Worm (Caenorhabditis elegans) whole organism, L2 larva: ENCODE measurements around the gene smvt-1.
A peak's percentile ranks its signal among the peaks of the same experiment; 100 is the strongest.

Experiments
- C34F6.9 ChIP-seq: fragments of 150-350 bp; optimal IDR thresholded peaks from 2 replicates; lab custom pipeline; 2014; ENCODE audit warnings: missing biosample characterization, missing genetic modification characterization
- F13H6.1 ChIP-seq: sonication (generic microtip); optimal IDR thresholded peaks from 2 replicates; lab custom pipeline; 2016; ENCODE audit warnings: missing genetic modification characterization, missing compliant biosample characterization
- Y55F3AM.14 ChIP-seq: fragments of 200-800 bp; sonication (Bioruptor generic); optimal IDR thresholded peaks from 2 replicates; lab custom pipeline; 2018; ENCODE audit warnings: mild to moderate bottlenecking, missing genetic modification characterization, missing compliant biosample characterization
- ZK546.5 ChIP-seq: sonication (generic microtip); optimal IDR thresholded peaks from 2 replicates; lab custom pipeline; 2017; ENCODE audit warnings: missing biosample characterization, missing genetic modification characterization
- aly-2 ChIP-seq: fragments of 150-350 bp; optimal IDR thresholded peaks from 2 replicates; lab custom pipeline; 2014; ENCODE audit warnings: missing biosample characterization, missing genetic modification characterization
- ama-1 ChIP-seq: fragments of 150-350 bp; optimal IDR thresholded peaks from 2 replicates; lab custom pipeline; 2018; ENCODE audit warnings: inconsistent platforms
- blmp-1 ChIP-seq: sonication (generic microtip); optimal IDR thresholded peaks from 2 replicates; lab custom pipeline; 2017; ENCODE audit warnings: missing genetic modification characterization, mild to moderate bottlenecking, missing compliant biosample characterization, antibody characterized with exemption, moderate library complexity; ENCODE audit not compliant: insufficient read depth
- ceh-16 ChIP-seq: fragments of 150-350 bp; optimal IDR thresholded peaks from 2 replicates; lab custom pipeline; 2014; ENCODE audit warnings: missing biosample characterization, missing genetic modification characterization
- ceh-82 ChIP-seq: fragments of 150-350 bp; optimal IDR thresholded peaks from 2 replicates; lab custom pipeline; 2014; ENCODE audit warnings: missing biosample characterization, missing genetic modification characterization
- crh-2 ChIP-seq: sonication (generic microtip); optimal IDR thresholded peaks from 2 replicates; lab custom pipeline; 2017; ENCODE audit warnings: missing biosample characterization, missing genetic modification characterization
- egl-27 ChIP-seq: sonication (generic microtip); optimal IDR thresholded peaks from 3 replicates; lab custom pipeline; 2017; ENCODE audit warnings: missing biosample characterization, missing genetic modification reagents, missing genetic modification characterization
- elt-1 ChIP-seq: fragments of 150-350 bp; optimal IDR thresholded peaks from 2 replicates; lab custom pipeline; 2014; ENCODE audit warnings: missing biosample characterization, missing genetic modification characterization
- elt-3 ChIP-seq: sonication (generic microtip); optimal IDR thresholded peaks from 2 replicates; lab custom pipeline; 2017; ENCODE audit warnings: missing biosample characterization, missing genetic modification characterization
- gmeb-1 ChIP-seq: fragments of 150-350 bp; optimal IDR thresholded peaks from 2 replicates; lab custom pipeline; 2014; ENCODE audit warnings: missing biosample characterization, missing genetic modification characterization
- lin-13 ChIP-seq: fragments of 150-350 bp; optimal IDR thresholded peaks from 2 replicates; lab custom pipeline; 2014; ENCODE audit warnings: missing biosample characterization, missing genetic modification reagents, missing genetic modification characterization
- lsy-2 ChIP-seq, 2 experiments: fragments of 150-350 bp in 1 of 2; sonication (generic microtip) in 1 of 2; optimal IDR thresholded peaks; 2 replicates each; lab custom pipeline; 2014 to 2017; ENCODE audit warnings: missing biosample characterization in 2 of 2, missing genetic modification characterization in 2 of 2
- mab-5 ChIP-seq: fragments of 150-350 bp; optimal IDR thresholded peaks from 2 replicates; lab custom pipeline; 2014; ENCODE audit warnings: missing biosample characterization, missing genetic modification characterization
- mbf-1 ChIP-seq: sonication (generic microtip); optimal IDR thresholded peaks from 2 replicates; lab custom pipeline; 2017; ENCODE audit warnings: missing biosample characterization, missing genetic modification characterization
- nhr-10 ChIP-seq: sonication (generic microtip); optimal IDR thresholded peaks from 2 replicates; lab custom pipeline; 2017; ENCODE audit warnings: missing biosample characterization, missing genetic modification characterization
- nhr-12 ChIP-seq: fragments of 150-350 bp; optimal IDR thresholded peaks from 2 replicates; lab custom pipeline; 2014; ENCODE audit warnings: missing biosample characterization, missing genetic modification characterization
- nhr-129 ChIP-seq: fragments of 150-350 bp; optimal IDR thresholded peaks from 2 replicates; lab custom pipeline; 2014; ENCODE audit warnings: missing biosample characterization, missing genetic modification characterization
- nhr-21 ChIP-seq: fragments of 150-350 bp; optimal IDR thresholded peaks from 2 replicates; lab custom pipeline; 2014; ENCODE audit warnings: missing biosample characterization, missing genetic modification characterization
- nhr-237 ChIP-seq: fragments of 150-350 bp; optimal IDR thresholded peaks from 2 replicates; lab custom pipeline; 2014; ENCODE audit warnings: missing biosample characterization, missing genetic modification characterization
- nhr-6 ChIP-seq: fragments of 150-350 bp; optimal IDR thresholded peaks from 2 replicates; lab custom pipeline; 2014; ENCODE audit warnings: missing biosample characterization, missing genetic modification characterization
- peb-1 ChIP-seq: fragments of 150-350 bp; optimal IDR thresholded peaks from 2 replicates; lab custom pipeline; 2014; ENCODE audit warnings: missing biosample characterization, missing genetic modification characterization
- sem-4 ChIP-seq: fragments of 150-350 bp; optimal IDR thresholded peaks from 2 replicates; lab custom pipeline; 2014; ENCODE audit warnings: missing biosample characterization, missing genetic modification reagents, missing genetic modification characterization
- sma-3 ChIP-seq: sonication (generic microtip); optimal IDR thresholded peaks from 2 replicates; lab custom pipeline; 2016; ENCODE audit warnings: missing genetic modification reagents, missing genetic modification characterization, missing compliant biosample characterization
- sma-9 ChIP-seq, 2 experiments: fragments of 150-350 bp in 1 of 2; sonication (generic microtip) in 1 of 2; optimal IDR thresholded peaks; 2 replicates each; lab custom pipeline; 2014 to 2016; ENCODE audit warnings: missing genetic modification characterization in 2 of 2, mild to moderate bottlenecking in 1 of 2, missing biosample characterization in 1 of 2, missing compliant biosample characterization in 1 of 2, missing genetic modification reagents in 1 of 2, moderate library complexity in 1 of 2
- snpc-4 ChIP-seq: fragments of 150-350 bp; optimal IDR thresholded peaks from 2 replicates; lab custom pipeline; 2014; ENCODE audit warnings: missing biosample characterization, missing genetic modification characterization
- unc-39 ChIP-seq: fragments of 150-350 bp; optimal IDR thresholded peaks from 2 replicates; lab custom pipeline; 2014; ENCODE audit warnings: missing biosample characterization, missing genetic modification characterization
- unc-55 ChIP-seq: fragments of 150-350 bp; sonication (generic microtip); optimal IDR thresholded peaks from 3 replicates; lab custom pipeline; 2014; ENCODE audit warnings: missing biosample characterization, missing genetic modification reagents, missing genetic modification characterization
- unc-62 ChIP-seq: fragments of 150-350 bp; optimal IDR thresholded peaks from 2 replicates; lab custom pipeline; 2014; ENCODE audit warnings: missing biosample characterization, missing genetic modification reagents, missing genetic modification characterization
- zag-1 ChIP-seq: fragments of 150-350 bp; optimal IDR thresholded peaks from 2 replicates; lab custom pipeline; 2014; ENCODE audit warnings: missing biosample characterization, missing genetic modification characterization
- ztf-11 ChIP-seq: sonication (generic microtip); optimal IDR thresholded peaks from 2 replicates; lab custom pipeline; 2017; ENCODE audit warnings: missing biosample characterization, missing genetic modification characterization
- ztf-4 ChIP-seq: fragments of 150-350 bp; optimal IDR thresholded peaks from 2 replicates; lab custom pipeline; 2014; ENCODE audit warnings: missing biosample characterization, missing genetic modification characterization

Gene smvt-1

DNA sequence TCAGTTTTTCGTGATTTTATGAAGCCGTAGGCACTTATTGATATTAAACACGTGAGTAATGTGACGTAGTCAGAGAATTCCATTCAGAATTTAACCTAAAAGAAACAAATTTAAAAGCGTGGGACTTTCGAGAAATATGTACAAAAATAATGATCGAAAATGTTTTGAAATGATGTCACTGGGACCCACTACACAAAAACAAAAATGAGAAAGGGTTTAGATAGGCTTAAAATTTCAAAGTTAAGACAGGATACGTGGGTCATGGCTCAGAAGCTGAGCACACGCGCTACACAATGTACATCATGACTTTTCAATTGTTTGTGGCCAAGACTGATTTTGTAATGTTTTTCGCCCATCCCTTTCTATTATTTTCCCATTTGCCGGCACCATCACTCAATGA is at the start of gene smvt-1:
smvt-1 (minus strand) TSS at position 101 of the 400 bp plus-strand sequence.
- no peak for TF ChIP-seq ZK546.5 (tag; lab: Kevin White, UChicago)
- peak; percentile 11 for TF ChIP-seq unc-55 (GFP tag; lab: Kevin White, UChicago)

DNA sequence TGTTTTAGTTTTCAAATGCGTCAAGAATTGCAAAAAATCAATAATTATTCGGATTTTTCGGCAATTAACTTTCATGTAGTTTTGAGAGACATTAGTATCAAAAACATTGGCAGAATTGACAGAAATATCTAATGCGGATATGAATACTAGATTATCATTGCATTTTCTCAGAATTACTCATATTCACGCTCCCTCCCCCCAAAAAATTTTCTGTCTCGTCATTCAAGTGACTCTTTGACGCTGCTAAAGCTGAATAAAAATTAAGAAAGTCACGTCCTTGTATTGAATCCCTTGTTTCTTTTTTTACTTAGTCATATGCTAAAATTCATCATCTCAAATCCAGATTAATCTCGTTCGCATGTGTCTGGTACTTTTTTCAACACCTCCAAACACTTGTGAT is 47.8 kb upstream of the smvt-1 start:
- TF ChIP-seq sma-3 (GFP tag; lab: Kevin White, UChicago) (no peak), lsy-2 (tag; optimal IDR thresholded peaks at IDR 0.05; lab: Kevin White, UChicago) (peak in 1 of 2 experiments; percentile 52), nhr-6 (tag; lab: Kevin White, UChicago) (peak; percentile 57), nhr-21 (tag; lab: Kevin White, UChicago) (peak; percentile 59), sma-9 (GFP tag; optimal IDR thresholded peaks at IDR 0.05; lab: Kevin White, UChicago) (peak; percentile 36), sma-9 (tag; optimal IDR thresholded peaks at IDR 0.05; lab: Kevin White, UChicago) (no peak), crh-2 (tag; lab: Kevin White, UChicago) (peak; percentile 8), elt-1 (tag; lab: Kevin White, UChicago) (no peak)
- TF ChIP-seq, all 48 proteins: peak for 5

DNA sequence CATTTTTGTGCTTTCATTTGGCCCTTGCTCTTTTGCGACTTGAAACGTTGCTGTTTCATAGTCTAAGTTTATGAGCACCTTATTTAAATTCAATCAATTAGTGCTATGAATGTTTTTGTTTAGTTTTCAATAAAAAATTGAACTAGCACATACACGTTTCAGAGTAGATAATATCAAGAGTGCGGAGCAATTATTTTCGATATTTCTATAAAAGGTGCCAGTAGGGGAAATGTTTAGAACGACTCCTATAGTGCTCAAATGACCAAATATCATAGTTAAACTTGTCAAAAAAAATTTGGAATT is 46.9 kb upstream of the smvt-1 start:
- TF ChIP-seq peb-1 (tag; lab: Kevin White, UChicago) (no peak), gmeb-1 (no peak), ama-1 (lab: Kevin White, UChicago) (no peak), C34F6.9 (no peak), egl-27 (tag; lab: Kevin White, UChicago) (no peak), F13H6.1 (no peak), nhr-12 (tag; lab: Kevin White, UChicago) (no peak), elt-3 (tag; lab: Kevin White, UChicago) (no peak), lsy-2 (tag; optimal IDR thresholded peaks at IDR 0.05; lab: Kevin White, UChicago) (no peak), ztf-11 (tag; lab: Kevin White, UChicago) (no peak), mbf-1 (tag; lab: Kevin White, UChicago) (no peak), nhr-237 (no peak), aly-2 (no peak), unc-39 (tag; lab: Kevin White, UChicago) (no peak), nhr-129 (tag; lab: Kevin White, UChicago) (no peak), ceh-82 (tag; lab: Kevin White, UChicago) (no peak)

- peak; percentile 58 for TF ChIP-seq C34F6.9
- no peak for TF ChIP-seq snpc-4 (tag; lab: Kevin White, UChicago)
- peak; percentile 47 for TF ChIP-seq zag-1 (tag; lab: Kevin White, UChicago)
- no peak for TF ChIP-seq unc-62
- peak; percentile 30 for TF ChIP-seq lin-13 (GFP tag; lab: Kevin White, UChicago)
- TF ChIP-seq ceh-16 (tag; lab: Kevin White, UChicago), result no peak
- TF ChIP-seq nhr-21 (tag; lab: Kevin White, UChicago), result no peak
- TF ChIP-seq sem-4 (tag; lab: Kevin White, UChicago), result peak; percentile 40
- peak; percentile 43 for TF ChIP-seq F13H6.1
- no peak for TF ChIP-seq ztf-11 (tag; lab: Kevin White, UChicago)
- no peak for TF ChIP-seq blmp-1
- peak; percentile 34 for TF ChIP-seq mab-5 (tag; lab: Kevin White, UChicago)
- TF ChIP-seq nhr-10 (tag; lab: Kevin White, UChicago), result no peak
- TF ChIP-seq mbf-1 (tag; lab: Kevin White, UChicago), result no peak
- no peak for TF ChIP-seq sma-9 (GFP tag; optimal IDR thresholded peaks at IDR 0.05; lab: Kevin White, UChicago)
- no peak for TF ChIP-seq sma-9 (tag; optimal IDR thresholded peaks at IDR 0.05; lab: Kevin White, UChicago)
- TF ChIP-seq Y55F3AM.14 (GFP tag; lab: Kevin White, UChicago), result no peak
- peak in 1 of 2 experiments; percentile 40 for TF ChIP-seq lsy-2 (tag; optimal IDR thresholded peaks at IDR 0.05; lab: Kevin White, UChicago)
- no peak for TF ChIP-seq ztf-4 (tag; lab: Kevin White, UChicago)
- TF ChIP-seq nhr-129 (tag; lab: Kevin White, UChicago), result peak; percentile 52
- TF ChIP-seq unc-55 (GFP tag; lab: Kevin White, UChicago), result peak; percentile 79
- TF ChIP-seq nhr-6 (tag; lab: Kevin White, UChicago), result peak; percentile 2
- TF ChIP-seq crh-2 (tag; lab: Kevin White, UChicago), result peak; percentile 23
These were observed 46.4 kb upstream of the smvt-1 start for ce11 chrX:2595027-2595756.
